Worm (Caenorhabditis elegans): Measurements from ENCODE around the gene B0361.3.
A peak's percentile ranks its signal among the peaks of the same experiment; 100 is the strongest.

The B0361.3 gene

DNA sequence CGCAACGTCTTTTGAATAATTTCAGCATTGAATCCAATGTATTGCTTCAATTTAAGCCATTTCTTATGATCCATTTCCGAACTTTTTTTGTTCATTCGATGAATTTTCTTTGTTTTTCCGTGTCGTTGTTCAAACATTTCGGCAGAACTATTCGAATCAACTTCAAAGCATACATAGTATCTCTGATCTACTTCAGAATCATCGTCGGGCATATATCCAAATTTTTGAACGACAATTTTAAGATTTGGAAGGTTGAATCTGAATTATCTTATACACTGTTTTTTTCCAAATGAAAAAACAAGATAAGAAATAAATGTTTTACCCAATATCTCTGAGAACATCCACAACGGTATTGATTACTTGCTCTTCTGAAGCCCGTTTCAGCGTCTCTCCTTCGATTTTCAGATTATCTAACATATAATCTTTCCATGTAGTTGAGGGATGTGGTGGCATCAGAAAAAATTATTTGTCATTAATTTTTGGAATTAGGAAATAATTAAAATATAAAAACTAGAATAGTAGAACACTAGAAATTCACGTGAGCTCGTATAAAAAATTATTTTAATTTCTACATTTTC lies 48.0 kb downstream of the B0361.3 start, which contains the start of gene lab-2 (continued):
- TF ChIP-seq Y56A3A.18 (GFP tag; IDR thresholded peaks at IDR 0.05) (peak; percentile 65; the same call in 1 of the 2 replicates), cebp-1 (GFP tag; IDR thresholded peaks at IDR 0.05) (no peak), cebp-1 (tag; optimal IDR thresholded peaks at IDR 0.05) (peak; percentile 33), sptf-2 (GFP tag; optimal IDR thresholded peaks at IDR 0.05) (no peak), lin-54 (GFP tag; optimal IDR thresholded peaks at IDR 0.05) (peak; percentile 10), fkh-3 (tag; optimal IDR thresholded peaks at IDR 0.05) (peak; percentile 27), atf-7 (tag; optimal IDR thresholded peaks at IDR 0.05) (peak; percentile 27), unc-62 (GFP tag; optimal IDR thresholded peaks at IDR 0.05) (no peak), B0035.1 (tag; optimal IDR thresholded peaks at IDR 0.05) (peak; percentile 26), Y53G8AR.9 (GFP tag; conservative IDR thresholded peaks at IDR 0.05) (peak; percentile 53; the same call in 1 of the 2 replicates), madf-6 (GFP tag; IDR thresholded peaks at IDR 0.05) (0 out of 2 replicates have a peak, but pooled peaks have one; percentile 34), F52B5.7 (tag; optimal IDR thresholded peaks at IDR 0.05) (peak; percentile 67), ama-1 (optimal IDR thresholded peaks at IDR 0.05) (peak; percentile 51), ama-1 (GFP tag; optimal IDR thresholded peaks at IDR 0.05) (no peak), dpff-1 (tag; optimal IDR thresholded peaks at IDR 0.05) (peak; percentile 40), Y95B8A.8 (GFP tag; IDR thresholded peaks at IDR 0.05) (0 out of 2 replicates have a peak, but pooled peaks have one; percentile 8), somi-1 (GFP tag; optimal IDR thresholded peaks at IDR 0.05) (no peak), T07F8.4 (tag; optimal IDR thresholded peaks at IDR 0.05) (no peak), repo-1 (tag; optimal IDR thresholded peaks at IDR 0.05) (peak; percentile 67), C06A6.2 (GFP tag; conservative IDR thresholded peaks at IDR 0.05) (0 out of 2 replicates have a peak, but pooled peaks have one; percentile 10), let-526 (GFP tag; IDR thresholded peaks at IDR 0.05) (0 out of 2 replicates have a peak, but pooled peaks have one; percentile 9), athp-1 (tag; optimal IDR thresholded peaks at IDR 0.05) (peak; percentile 78), madf-8 (GFP tag; conservative IDR thresholded peaks at IDR 0.05) (no peak), zim-3 (tag; optimal IDR thresholded peaks at IDR 0.05) (peak; percentile 17)

DNA sequence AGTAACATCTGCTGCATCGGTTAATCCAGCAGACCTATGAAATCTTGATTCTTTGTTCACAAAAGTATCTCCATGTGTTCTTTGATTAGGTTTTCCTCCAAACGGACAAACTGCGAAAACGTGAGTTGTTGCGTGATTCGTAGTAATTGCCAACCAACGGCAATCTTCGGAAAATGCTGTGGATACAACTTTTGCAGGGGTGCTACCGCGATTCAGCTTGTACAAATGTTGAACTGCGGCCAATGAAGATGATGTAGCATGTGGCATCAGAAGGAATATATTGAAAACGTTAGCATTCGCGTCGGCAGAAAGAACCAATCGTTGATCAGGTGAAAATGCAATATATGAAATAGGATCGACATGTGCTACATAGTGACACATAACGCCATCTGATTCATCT lies 50.4 kb downstream of the B0361.3 start:
- TF ChIP-seq ZK185.1 (tag; optimal IDR thresholded peaks at IDR 0.05; ENCODE audit: poor library complexity, severe bottlenecking) (no peak), F55B11.4 (tag; optimal IDR thresholded peaks at IDR 0.05; ENCODE audit: borderline replicate concordance, insufficient read depth) (no peak), rpc-1 (optimal IDR thresholded peaks at IDR 0.05) (no peak), rpc-1 (tag; optimal IDR thresholded peaks at IDR 0.05) (no peak), F49E8.2 (tag; optimal IDR thresholded peaks at IDR 0.05; ENCODE audit: insufficient read depth) (no peak), T26A5.8 (tag; optimal IDR thresholded peaks at IDR 0.05) (no peak), rcor-1 (GFP tag; IDR thresholded peaks at IDR 0.05) (no peak), snpc-4 (GFP tag; optimal IDR thresholded peaks at IDR 0.05) (no peak), snpc-4 (tag; optimal IDR thresholded peaks at IDR 0.05) (no peak), pha-4 (tag; optimal IDR thresholded peaks at IDR 0.05) (no peak), Y53F4B.3 (GFP tag; IDR thresholded peaks at IDR 0.05) (no peak), ztf-26 (tag; optimal IDR thresholded peaks at IDR 0.05) (no peak), rec-8 (tag; optimal IDR thresholded peaks at IDR 0.05) (no peak), nhr-179 (tag; optimal IDR thresholded peaks at IDR 0.05) (no peak), hmg-20 (GFP tag; IDR thresholded peaks at IDR 0.05) (no peak), bed-2 (GFP tag; IDR thresholded peaks at IDR 0.05) (no peak), ceh-27 (GFP tag; optimal IDR thresholded peaks at IDR 0.05) (no peak), akir-1 (GFP tag; optimal IDR thresholded peaks at IDR 0.05) (no peak), somi-1 (GFP tag; optimal IDR thresholded peaks at IDR 0.05) (no peak)

Measured in whole organism, young adult.